Worm (Caenorhabditis elegans): ENCODE results near the gene mrpl-39.

DNA sequence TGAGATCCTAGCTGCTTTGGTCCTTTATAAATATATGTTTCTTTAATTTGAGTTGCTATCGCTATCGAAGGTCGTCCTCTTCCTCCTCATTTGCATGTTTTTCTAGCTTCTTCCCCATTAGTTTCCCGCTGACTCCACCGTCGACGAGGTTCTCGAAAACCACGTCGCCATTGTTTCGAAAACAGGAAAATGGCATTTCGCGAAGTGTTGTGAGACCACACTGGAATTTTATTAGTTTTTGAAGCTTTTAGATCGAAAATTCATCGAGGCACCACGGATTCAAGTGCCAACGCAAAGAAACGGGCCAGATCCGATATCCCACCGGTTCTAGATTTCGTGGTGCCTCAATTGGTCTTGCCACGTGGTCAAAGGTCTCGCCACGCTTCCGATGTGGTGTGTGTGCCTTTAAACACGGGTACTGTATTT lies 49.1 kb downstream of the mrpl-39 start:
- TF ChIP-seq ama-1 (optimal IDR thresholded peaks at IDR 0.05) (peak; percentile 7), flt-1 (GFP tag; IDR thresholded peaks at IDR 0.05) (no peak), hmg-4 (GFP tag; optimal IDR thresholded peaks at IDR 0.05) (no peak), pes-1 (GFP tag; IDR thresholded peaks at IDR 0.05) (no peak), tra-4 (tag; optimal IDR thresholded peaks at IDR 0.05) (peak; percentile 11), F13C5.2 (tag; optimal IDR thresholded peaks at IDR 0.05) (no peak), aly-1 (tag; optimal IDR thresholded peaks at IDR 0.05) (no peak), sea-1 (GFP tag; conservative IDR thresholded peaks at IDR 0.05) (no peak), tbx-37 (GFP tag; conservative IDR thresholded peaks at IDR 0.05) (no peak), ets-7 (tag; optimal IDR thresholded peaks at IDR 0.05) (no peak), hnd-1 (tag; optimal IDR thresholded peaks at IDR 0.05) (no peak)
